Fruit fly (Drosophila melanogaster) whole organism: ENCODE results near the gene Grip84.

Experiments used
- EcR ChIP-seq, 2 experiments: fragments of >200 bp; optimal IDR thresholded peaks; 2 replicates each; lab custom pipeline; 2017; ENCODE audit warnings: missing biosample characterization in 2 of 2, missing genetic modification characterization in 2 of 2, missing genetic modification reagents in 2 of 2
- pan ChIP-seq: fragments of >200 bp; optimal IDR thresholded peaks from 2 replicates; lab custom pipeline; 2017
- psq ChIP-seq: fragments of >200 bp; optimal IDR thresholded peaks from 2 replicates; lab custom pipeline; 2017
- usp ChIP-seq: fragments of >200 bp; optimal IDR thresholded peaks from 2 replicates; lab custom pipeline; 2017; ENCODE audit warnings: missing biosample characterization, missing genetic modification characterization, mixed read lengths

- no peak for TF ChIP-seq usp
- TF ChIP-seq EcR (GFP tag; optimal IDR thresholded peaks at IDR 0.05; lab: Kevin White, UChicago): no peak
- no peak for TF ChIP-seq pan (lab: Kevin White, UChicago)
- TF ChIP-seq psq (lab: Kevin White, UChicago): no peak
Measured at dm6 chrX:19547382-19547781, 18.2 kb downstream of the Grip84 start, which contains the start of gene CG32532.
